Fruit fly (Drosophila melanogaster): ENCODE measurements around the gene CG17026.

The CG17026 gene

DNA sequence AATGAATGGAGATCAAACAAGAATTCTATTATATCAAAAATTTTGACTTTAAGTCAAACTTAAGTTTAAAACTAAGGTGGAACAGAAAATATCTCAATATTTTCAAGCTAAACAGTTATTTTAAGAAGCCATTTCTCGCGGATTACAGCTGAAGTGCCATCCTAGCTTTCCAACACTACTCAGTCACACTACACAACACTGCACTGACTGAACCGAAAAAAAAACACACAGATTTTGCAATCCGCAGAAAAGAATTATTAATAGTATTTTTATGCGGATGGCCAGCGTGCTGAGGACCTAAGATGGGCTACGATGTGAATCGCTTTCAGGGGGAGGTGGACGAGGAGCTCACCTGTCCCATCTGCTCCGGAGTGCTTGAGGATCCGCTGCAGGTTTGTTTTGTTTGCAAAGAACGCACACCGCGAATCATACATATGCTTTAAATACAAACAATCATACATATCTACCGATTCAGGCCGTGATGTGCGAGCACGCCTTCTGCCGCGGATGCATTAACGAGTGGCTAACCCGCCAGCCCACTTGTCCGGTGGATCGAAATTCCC lies 18.6 kb upstream of the CG17026 start, which contains the start of gene elgi (continued):
- TF ChIP-seq Elba2 (GFP tag; optimal IDR thresholded peaks at IDR 0.05) = peak; percentile 11
- TF ChIP-seq MESR4 (GFP tag; optimal IDR thresholded peaks at IDR 0.05) = peak; percentile 72
- TF ChIP-seq Deaf1 (tag; optimal IDR thresholded peaks at IDR 0.05) = no peak
- no peak for TF ChIP-seq Ssrp (tag; optimal IDR thresholded peaks at IDR 0.05)
- TF ChIP-seq CG9215 (GFP tag; IDR thresholded peaks at IDR 0.05) = no peak
- peak; percentile 45; the same call in 1 of the 2 replicates for TF ChIP-seq HLH3B (GFP tag; IDR thresholded peaks at IDR 0.05)
- TF ChIP-seq nerfin-1 (tag; optimal IDR thresholded peaks at IDR 0.05) = peak; percentile 18
- TF ChIP-seq tin (GFP tag; optimal IDR thresholded peaks at IDR 0.05) = peak; percentile 62
- no peak for TF ChIP-seq Doc2 (GFP tag; IDR thresholded peaks at IDR 0.05)
- no peak for TF ChIP-seq Ravus (GFP tag; IDR thresholded peaks at IDR 0.05)
- no peak for TF ChIP-seq pita (GFP tag; optimal IDR thresholded peaks at IDR 0.05)
- no peak for TF ChIP-seq danr (GFP tag; IDR thresholded peaks at IDR 0.05)
- TF ChIP-seq CG5180 (GFP tag; optimal IDR thresholded peaks at IDR 0.05) = peak; percentile 16
- no peak for TF ChIP-seq sd (tag; optimal IDR thresholded peaks at IDR 0.05)
- TF ChIP-seq Sox102F (GFP tag; optimal IDR thresholded peaks at IDR 0.05) = no peak
- TF ChIP-seq Camta (GFP tag; optimal IDR thresholded peaks at IDR 0.05) = peak; percentile 56
- no peak for TF ChIP-seq CG3065 (GFP tag; optimal IDR thresholded peaks at IDR 0.05)
- TF ChIP-seq twi (tag; optimal IDR thresholded peaks at IDR 0.05) = peak; percentile 13
- peak; percentile 74 for TF ChIP-seq NFAT (GFP tag; IDR thresholded peaks at IDR 0.05)
- TF ChIP-seq toy (GFP tag; IDR thresholded peaks at IDR 0.05) = no peak
- TF ChIP-seq Dek (tag; optimal IDR thresholded peaks at IDR 0.05) = peak; percentile 51
- peak; percentile 31 for TF ChIP-seq nom (GFP tag; optimal IDR thresholded peaks at IDR 0.05)
- TF ChIP-seq CG3726 (GFP tag; IDR thresholded peaks at IDR 0.05) = no peak
- TF ChIP-seq sens-2 (GFP tag; IDR thresholded peaks at IDR 0.05) = no peak
- peak; percentile 34 for TF ChIP-seq CG18011 (GFP tag; optimal IDR thresholded peaks at IDR 0.05)
- TF ChIP-seq CG18619 (GFP tag; optimal IDR thresholded peaks at IDR 0.05) = peak; percentile 39
- TF ChIP-seq D19B (GFP tag; optimal IDR thresholded peaks at IDR 0.05) = no peak
- TF ChIP-seq Meics (GFP tag; optimal IDR thresholded peaks at IDR 0.05) = peak; percentile 41
- peak; percentile 83 for TF ChIP-seq sob (GFP tag; IDR thresholded peaks at IDR 0.05)
- TF ChIP-seq Taf1 (GFP tag; IDR thresholded peaks at IDR 0.05) = no peak
- TF ChIP-seq CG10147 (GFP tag; optimal IDR thresholded peaks at IDR 0.05) = peak; percentile 33
- no peak for TF ChIP-seq MTF-1 (GFP tag; optimal IDR thresholded peaks at IDR 0.05; ENCODE audit: borderline replicate concordance)
- peak; percentile 96 for TF ChIP-seq sqz (GFP tag; optimal IDR thresholded peaks at IDR 0.05)
- TF ChIP-seq dysf (GFP tag; IDR thresholded peaks at IDR 0.05) = peak; percentile 58; the same call in 2 of the 3 replicates
- no peak; the same call in 2 of the 3 replicates for TF ChIP-seq CG17361 (GFP tag; IDR thresholded peaks at IDR 0.05)
- TF ChIP-seq al (GFP tag; IDR thresholded peaks at IDR 0.05) = no peak
- no peak for TF ChIP-seq gce (GFP tag; IDR thresholded peaks at IDR 0.05)
- peak; percentile 1 for TF ChIP-seq corto (GFP tag; optimal IDR thresholded peaks at IDR 0.05)
- no peak for TF ChIP-seq CG31365 (tag; optimal IDR thresholded peaks at IDR 0.05)
- TF ChIP-seq Hsf (GFP tag; optimal IDR thresholded peaks at IDR 0.05) = peak; percentile 75
- peak; percentile 89 for TF ChIP-seq stwl (tag; optimal IDR thresholded peaks at IDR 0.05)
- peak; percentile 66 for TF ChIP-seq CG15514 (GFP tag; optimal IDR thresholded peaks at IDR 0.05)
- peak; percentile 63 for TF ChIP-seq Dip3 (GFP tag; optimal IDR thresholded peaks at IDR 0.05)
- TF ChIP-seq ab (GFP tag; optimal IDR thresholded peaks at IDR 0.05) = no peak
- no peak for TF ChIP-seq CG9437 (GFP tag; optimal IDR thresholded peaks at IDR 0.05)
- TF ChIP-seq Ets97D (GFP tag; optimal IDR thresholded peaks at IDR 0.05) = peak; percentile 53
- peak; percentile 24 for TF ChIP-seq CG30020 (tag; optimal IDR thresholded peaks at IDR 0.05)
- TF ChIP-seq CG17359 (tag; optimal IDR thresholded peaks at IDR 0.05) = peak; percentile 34
- TF ChIP-seq Hand (GFP tag; optimal IDR thresholded peaks at IDR 0.05) = no peak
- peak; percentile 18 for TF ChIP-seq trem (tag; optimal IDR thresholded peaks at IDR 0.05)

All from whole organism, embryonic.